Fruit fly (Drosophila melanogaster): ENCODE results near the gene CG9281.

CG9281 gene

dm6 chrX:15748945-15749344 is 38.6 kb upstream of the CG9281 start, which contains the start of gene Mvd (continued):
- TF ChIP-seq eyg (GFP tag; optimal IDR thresholded peaks at IDR 0.05) (no peak), salm (tag; optimal IDR thresholded peaks at IDR 0.05) (no peak), CG7928 (GFP tag; optimal IDR thresholded peaks at IDR 0.05) (peak; percentile 38), Antp (GFP tag; optimal IDR thresholded peaks at IDR 0.05) (no peak), CG7271 (tag; optimal IDR thresholded peaks at IDR 0.05) (no peak), NC2β (GFP tag; optimal IDR thresholded peaks at IDR 0.05) (no peak), ham (GFP tag; IDR thresholded peaks at IDR 0.05) (no peak), CG15011 (GFP tag; optimal IDR thresholded peaks at IDR 0.05) (no peak), cwo (GFP tag; optimal IDR thresholded peaks at IDR 0.05) (no peak), Opbp (GFP tag; IDR thresholded peaks at IDR 0.05; ENCODE audit: partially characterized antibody) (peak; percentile 69), Stat92E (GFP tag; optimal IDR thresholded peaks at IDR 0.05) (peak in 1 of 3 experiments; percentile 3), CG33557 (GFP tag; optimal IDR thresholded peaks at IDR 0.05) (no peak), fd102C (GFP tag; optimal IDR thresholded peaks at IDR 0.05) (no peak), pzg (GFP tag; optimal IDR thresholded peaks at IDR 0.05) (peak; percentile 92), CG11093 (GFP tag; IDR thresholded peaks at IDR 0.05) (no peak), ash1 (GFP tag; optimal IDR thresholded peaks at IDR 0.05) (no peak), CG32767 (GFP tag; IDR thresholded peaks at IDR 0.05) (no peak), CG10274 (GFP tag; optimal IDR thresholded peaks at IDR 0.05) (no peak), CG10565 (GFP tag; optimal IDR thresholded peaks at IDR 0.05) (no peak), toy (GFP tag; IDR thresholded peaks at IDR 0.05) (no peak), ap (GFP tag; IDR thresholded peaks at IDR 0.05) (no peak), Kr (GFP tag; optimal IDR thresholded peaks at IDR 0.05) (no peak), B-H1 (GFP tag; IDR thresholded peaks at IDR 0.05) (no peak), wek (GFP tag; optimal IDR thresholded peaks at IDR 0.05) (peak; percentile 99), HLH3B (GFP tag; IDR thresholded peaks at IDR 0.05) (no peak), da (GFP tag; optimal IDR thresholded peaks at IDR 0.05) (no peak), CG13424 (tag; optimal IDR thresholded peaks at IDR 0.05) (no peak), nerfin-2 (GFP tag; IDR thresholded peaks at IDR 0.05; ENCODE audit: partially characterized antibody) (no peak), ato (GFP tag; IDR thresholded peaks at IDR 0.05; ENCODE audit: partially characterized antibody) (no peak), H15 (GFP tag; IDR thresholded peaks at IDR 0.05) (no peak), CG7987 (GFP tag; optimal IDR thresholded peaks at IDR 0.05) (peak; percentile 19), Sry-δ (GFP tag; optimal IDR thresholded peaks at IDR 0.05) (peak; percentile 53), CG15601 (tag; optimal IDR thresholded peaks at IDR 0.05) (peak; percentile 27), Mad (GFP tag; optimal IDR thresholded peaks at IDR 0.05) (no peak), CG9876 (GFP tag; optimal IDR thresholded peaks at IDR 0.05) (no peak), Xbp1 (GFP tag; optimal IDR thresholded peaks at IDR 0.05) (peak; percentile 14), Dfd (GFP tag; optimal IDR thresholded peaks at IDR 0.05) (no peak), CG11695 (GFP tag; IDR thresholded peaks at IDR 0.05) (no peak), Dp (GFP tag; optimal IDR thresholded peaks at IDR 0.05) (peak; percentile 53), CTCF (GFP tag; optimal IDR thresholded peaks at IDR 0.05) (peak; percentile 68), CG7839 (tag; optimal IDR thresholded peaks at IDR 0.05) (no peak), CG34224 (GFP tag; IDR thresholded peaks at IDR 0.05; ENCODE audit: partially characterized antibody) (no peak), emc (GFP tag; optimal IDR thresholded peaks at IDR 0.05) (no peak), Hey (tag; optimal IDR thresholded peaks at IDR 0.05) (no peak), Bgb (GFP tag; IDR thresholded peaks at IDR 0.05; ENCODE audit: partially characterized antibody) (peak; percentile 51), sc (optimal IDR thresholded peaks at IDR 0.05) (no peak), sc (GFP tag; optimal IDR thresholded peaks at IDR 0.05) (no peak), CG17568 (GFP tag; optimal IDR thresholded peaks at IDR 0.05) (no peak), ssp (GFP tag; IDR thresholded peaks at IDR 0.05) (no peak), grn (GFP tag; optimal IDR thresholded peaks at IDR 0.05) (no peak), CG13287 (GFP tag; IDR thresholded peaks at IDR 0.05; ENCODE audit: partially characterized antibody) (peak; percentile 65), lilli (GFP tag; optimal IDR thresholded peaks at IDR 0.05) (no peak)

Data from whole organism, embryonic.